Worm (Caenorhabditis elegans) whole organism, young adult: Measurements from ENCODE around the gene H40L08.3.

Experiments used
- F23B12.7 ChIP-seq: sonication (generic microtip); optimal IDR thresholded peaks from 2 replicates; lab custom pipeline; 2017; ENCODE audit warnings: missing genetic modification characterization, mild to moderate bottlenecking, missing compliant biosample characterization, antibody characterized with exemption, moderate library complexity; ENCODE audit not compliant: insufficient read depth
- ceh-91 ChIP-seq: fragments of 200-800 bp; sonication (Bioruptor generic); IDR thresholded peaks from 2 replicates; pipeline ENCODE4 v1.3.6; 2022; ENCODE audit warnings: missing genetic modification reagents, missing genetic modification characterization, missing compliant biosample characterization
- chd-7 ChIP-seq: sonication (generic microtip); optimal IDR thresholded peaks from 2 replicates; lab custom pipeline; 2016; ENCODE audit warnings: mild to moderate bottlenecking, missing genetic modification characterization, moderate library complexity, missing compliant biosample characterization
- die-1 ChIP-seq: sonication (generic microtip); optimal IDR thresholded peaks from 2 replicates; lab custom pipeline; 2016; ENCODE audit warnings: missing genotype, mild to moderate bottlenecking, missing genetic modification characterization, missing compliant biosample characterization
- efl-1 ChIP-seq: fragments of 150-350 bp; optimal IDR thresholded peaks from 2 replicates; lab custom pipeline; 2014; ENCODE audit warnings: missing biosample characterization, missing genetic modification reagents, missing genetic modification characterization
- snpc-4 ChIP-seq, 5 experiments: fragments of 150-350 bp in 1 of 5; sonication (generic microtip) in 4 of 5; optimal IDR thresholded peaks; 2 replicates each; lab custom pipeline; 2014 to 2018; ENCODE audit warnings: missing genetic modification characterization in 5 of 5, missing biosample characterization in 3 of 5, antibody characterized with exemption in 2 of 5, mild to moderate bottlenecking in 2 of 5, missing compliant biosample characterization in 2 of 5, missing genotype in 2 of 5, moderate library complexity in 2 of 5, missing genetic modification reagents in 1 of 5
- unc-130 ChIP-seq: sonication (generic microtip); optimal IDR thresholded peaks from 2 replicates; lab custom pipeline; 2016; ENCODE audit warnings: missing genetic modification reagents, missing genetic modification characterization, missing compliant biosample characterization
- unc-62 ChIP-seq: fragments of 150-350 bp; optimal IDR thresholded peaks from 2 replicates; lab custom pipeline; 2014; ENCODE audit warnings: missing biosample characterization, missing genetic modification reagents, missing genetic modification characterization

DNA sequence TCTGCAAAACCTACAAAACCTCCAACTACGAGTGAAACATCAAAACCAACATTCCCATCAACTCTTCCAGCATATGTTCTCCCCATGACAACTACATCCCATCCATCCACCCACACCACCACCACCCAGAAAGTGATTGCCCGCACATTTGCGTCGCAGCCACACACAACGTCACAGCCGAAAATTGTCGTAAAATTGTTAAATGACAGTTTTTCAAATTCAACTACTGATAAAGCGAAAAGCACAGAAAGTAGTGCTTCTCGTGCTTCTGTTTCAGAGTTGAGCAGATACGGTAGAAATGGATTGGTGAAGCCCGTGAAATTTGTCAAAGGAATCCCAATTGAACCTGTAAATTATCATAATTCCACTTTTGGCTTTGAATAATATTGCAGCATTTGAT is 11.9 kb upstream of the H40L08.3 start:
- TF ChIP-seq unc-62 (GFP tag; lab: Kevin White, UChicago) (no peak), efl-1 (no peak), snpc-4 (GFP tag; optimal IDR thresholded peaks at IDR 0.05; lab: Kevin White, UChicago) (no peak), snpc-4 (tag; optimal IDR thresholded peaks at IDR 0.05; lab: Kevin White, UChicago) (no peak), unc-130 (GFP tag; lab: Kevin White, UChicago) (no peak), chd-7 (tag; lab: Kevin White, UChicago) (no peak), die-1 (tag; lab: Kevin White, UChicago) (no peak), ceh-91 (GFP tag; lab: Robert Waterston, UW) (no peak), F23B12.7 (no peak)
